Worm (Caenorhabditis elegans) whole organism, mixed stage, embryonic: ENCODE measurements around the gene nspe-8.

Experiments
- M03D4.4 ChIP-seq: sonication (generic microtip); optimal IDR thresholded peaks from 2 replicates; lab custom pipeline; 2017; ENCODE audit warnings: mild to moderate bottlenecking, missing genetic modification characterization, missing compliant biosample characterization
- bed-3 ChIP-seq: fragments of 200-800 bp; sonication (Bioruptor generic); optimal IDR thresholded peaks from 3 replicates; lab custom pipeline; 2018; ENCODE audit warnings: mild to moderate bottlenecking, missing genetic modification characterization, moderate library complexity, missing compliant biosample characterization
- blmp-1 ChIP-seq: fragments of 150-350 bp; optimal IDR thresholded peaks from 2 replicates; lab custom pipeline; 2014; ENCODE audit warnings: missing biosample characterization, missing genetic modification characterization
- ceh-39 ChIP-seq: fragments of 150-350 bp; optimal IDR thresholded peaks from 2 replicates; lab custom pipeline; 2014; ENCODE audit warnings: missing biosample characterization, missing genetic modification characterization
- ceh-43 ChIP-seq: fragments of 200-800 bp; sonication (Bioruptor generic); optimal IDR thresholded peaks from 2 replicates; lab custom pipeline; 2018; ENCODE audit warnings: mild to moderate bottlenecking, missing genetic modification characterization, moderate library complexity, missing compliant biosample characterization
- ceh-83 ChIP-seq: fragments of 200-800 bp; sonication (Bioruptor generic); optimal IDR thresholded peaks from 2 replicates; lab custom pipeline; 2018; ENCODE audit warnings: mild to moderate bottlenecking, missing genetic modification characterization, missing compliant biosample characterization
- ces-1 ChIP-seq: fragments of 150-350 bp; optimal IDR thresholded peaks from 2 replicates; lab custom pipeline; 2014; ENCODE audit warnings: missing biosample characterization, missing genetic modification reagents, missing genetic modification characterization
- cnd-1 ChIP-seq: fragments of 200-800 bp; sonication (Bioruptor generic); optimal IDR thresholded peaks from 2 replicates; lab custom pipeline; 2018; ENCODE audit warnings: mild to moderate bottlenecking, missing genetic modification characterization, missing compliant biosample characterization
- drap-1 ChIP-seq: fragments of 200-800 bp; sonication (Bioruptor generic); optimal IDR thresholded peaks from 3 replicates; lab custom pipeline; 2018; ENCODE audit warnings: mild to moderate bottlenecking, missing genetic modification characterization, missing compliant biosample characterization
- elt-1 ChIP-seq: sonication (generic microtip); optimal IDR thresholded peaks from 2 replicates; lab custom pipeline; 2017; ENCODE audit warnings: missing genetic modification characterization, mild to moderate bottlenecking, missing compliant biosample characterization, antibody characterized with exemption, moderate library complexity, borderline replicate concordance; ENCODE audit not compliant: insufficient read depth
- elt-3 ChIP-seq: fragments of 150-350 bp; optimal IDR thresholded peaks from 2 replicates; lab custom pipeline; 2014; ENCODE audit warnings: missing biosample characterization, missing genetic modification characterization
- flh-1 ChIP-seq: fragments of 200-800 bp; sonication (Bioruptor generic); optimal IDR thresholded peaks from 2 replicates; lab custom pipeline; 2018; ENCODE audit warnings: mild to moderate bottlenecking, missing genetic modification characterization, moderate library complexity, missing compliant biosample characterization
- ham-2 ChIP-seq: fragments of 200-800 bp; sonication (Bioruptor generic); optimal IDR thresholded peaks from 2 replicates; lab custom pipeline; 2018; ENCODE audit warnings: mild to moderate bottlenecking, missing genetic modification characterization, missing compliant biosample characterization
- hlh-1 ChIP-seq: fragments of 150-350 bp; optimal IDR thresholded peaks from 2 replicates; lab custom pipeline; 2014; ENCODE audit warnings: missing biosample characterization, missing genetic modification reagents, missing genetic modification characterization
- lin-13 ChIP-seq: fragments of 150-350 bp; optimal IDR thresholded peaks from 2 replicates; lab custom pipeline; 2014; ENCODE audit warnings: missing biosample characterization, missing genetic modification characterization
- lin-32 ChIP-seq: fragments of 200-800 bp; sonication (Bioruptor generic); optimal IDR thresholded peaks from 2 replicates; lab custom pipeline; 2018; ENCODE audit warnings: mild to moderate bottlenecking, missing genetic modification characterization, missing compliant biosample characterization
- lsy-2 ChIP-seq: fragments of 150-350 bp; optimal IDR thresholded peaks from 2 replicates; lab custom pipeline; 2014; ENCODE audit warnings: missing biosample characterization, missing genetic modification characterization
- mab-5 ChIP-seq: fragments of 150-350 bp; optimal IDR thresholded peaks from 2 replicates; lab custom pipeline; 2014; ENCODE audit warnings: missing biosample characterization, missing genetic modification characterization
- mep-1 ChIP-seq: fragments of 150-350 bp; optimal IDR thresholded peaks from 2 replicates; lab custom pipeline; 2017; ENCODE audit warnings: missing biosample characterization, missing genetic modification reagents, missing genetic modification characterization, inconsistent platforms
- nhr-12 ChIP-seq: fragments of 150-350 bp; optimal IDR thresholded peaks from 2 replicates; lab custom pipeline; 2014; ENCODE audit warnings: missing biosample characterization, missing genetic modification characterization
- nhr-2 ChIP-seq: fragments of 150-350 bp; optimal IDR thresholded peaks from 2 replicates; lab custom pipeline; 2014; ENCODE audit warnings: missing biosample characterization, missing genetic modification characterization
- nhr-237 ChIP-seq: fragments of 150-350 bp; optimal IDR thresholded peaks from 2 replicates; lab custom pipeline; 2014; ENCODE audit warnings: missing biosample characterization, missing genetic modification characterization
- nhr-28 ChIP-seq: fragments of 150-350 bp; optimal IDR thresholded peaks from 2 replicates; lab custom pipeline; 2014; ENCODE audit warnings: missing biosample characterization, missing genetic modification characterization
- nhr-76 ChIP-seq: sonication (generic microtip); optimal IDR thresholded peaks from 2 replicates; lab custom pipeline; 2017; ENCODE audit warnings: missing biosample characterization, missing genetic modification characterization
- pha-4 ChIP-seq: fragments of 150-350 bp; optimal IDR thresholded peaks from 2 replicates; lab custom pipeline; 2018; ENCODE audit warnings: missing biosample characterization, missing genetic modification reagents, missing genetic modification characterization
- sem-2 ChIP-seq: fragments of 200-800 bp; sonication (Bioruptor generic); optimal IDR thresholded peaks from 2 replicates; lab custom pipeline; 2018; ENCODE audit warnings: mild to moderate bottlenecking, missing genetic modification characterization, missing compliant biosample characterization
- snpc-4 ChIP-seq: fragments of 150-350 bp; optimal IDR thresholded peaks from 2 replicates; lab custom pipeline; 2014; ENCODE audit warnings: missing biosample characterization, missing genetic modification characterization
- sptf-1 ChIP-seq: sonication (generic microtip); optimal IDR thresholded peaks from 2 replicates; lab custom pipeline; 2017; ENCODE audit warnings: mild to moderate bottlenecking, missing genetic modification characterization, moderate library complexity, missing compliant biosample characterization
- tbx-8 ChIP-seq: fragments of 200-800 bp; sonication (Bioruptor generic); optimal IDR thresholded peaks from 2 replicates; lab custom pipeline; 2018; ENCODE audit warnings: mild to moderate bottlenecking, missing genetic modification characterization, moderate library complexity, missing compliant biosample characterization
- unc-120 ChIP-seq: sonication (generic microtip); optimal IDR thresholded peaks from 2 replicates; lab custom pipeline; 2017; ENCODE audit warnings: missing genetic modification characterization, missing compliant biosample characterization; ENCODE audit not compliant: poor library complexity, severe bottlenecking
- unc-39 ChIP-seq: fragments of 150-350 bp; optimal IDR thresholded peaks from 2 replicates; lab custom pipeline; 2014; ENCODE audit warnings: missing biosample characterization, missing genetic modification characterization
- unc-62 ChIP-seq: fragments of 150-350 bp; optimal IDR thresholded peaks from 2 replicates; lab custom pipeline; 2014; ENCODE audit warnings: missing biosample characterization, missing genetic modification reagents, missing genetic modification characterization
- zip-8 ChIP-seq: fragments of 150-350 bp; optimal IDR thresholded peaks from 2 replicates; lab custom pipeline; 2014; ENCODE audit warnings: missing biosample characterization, missing genetic modification characterization

nspe-8 gene

DNA sequence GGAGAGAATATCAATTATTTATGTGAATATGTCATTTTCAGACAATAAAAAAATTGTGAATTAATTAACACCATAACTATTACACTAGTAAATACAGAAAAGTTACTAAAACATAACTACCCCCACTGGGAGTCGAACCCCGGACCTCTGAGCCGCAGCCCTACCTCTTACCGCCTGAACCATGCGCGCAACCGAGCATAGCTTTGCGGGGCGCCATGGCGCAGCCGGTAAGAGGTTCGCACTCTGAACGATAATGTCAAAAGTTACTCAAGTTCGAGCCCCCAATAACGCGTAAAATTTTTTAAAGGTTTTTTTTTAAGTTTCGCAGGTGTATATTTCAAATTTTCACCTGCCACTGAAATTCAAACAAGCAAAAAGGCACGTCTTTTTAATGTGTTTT lies 44.3 kb upstream of the nspe-8 start:
- no peak for TF ChIP-seq unc-62
- no peak for TF ChIP-seq nhr-12 (tag; lab: Kevin White, UChicago)
- no peak for TF ChIP-seq sptf-1 (tag; lab: Kevin White, UChicago)
- no peak for TF ChIP-seq nhr-237 (tag; lab: Kevin White, UChicago)
- no peak for TF ChIP-seq elt-1 (tag; lab: Kevin White, UChicago)
- TF ChIP-seq elt-3, result no peak
- TF ChIP-seq cnd-1 (tag; lab: Kevin White, UChicago), result no peak

DNA sequence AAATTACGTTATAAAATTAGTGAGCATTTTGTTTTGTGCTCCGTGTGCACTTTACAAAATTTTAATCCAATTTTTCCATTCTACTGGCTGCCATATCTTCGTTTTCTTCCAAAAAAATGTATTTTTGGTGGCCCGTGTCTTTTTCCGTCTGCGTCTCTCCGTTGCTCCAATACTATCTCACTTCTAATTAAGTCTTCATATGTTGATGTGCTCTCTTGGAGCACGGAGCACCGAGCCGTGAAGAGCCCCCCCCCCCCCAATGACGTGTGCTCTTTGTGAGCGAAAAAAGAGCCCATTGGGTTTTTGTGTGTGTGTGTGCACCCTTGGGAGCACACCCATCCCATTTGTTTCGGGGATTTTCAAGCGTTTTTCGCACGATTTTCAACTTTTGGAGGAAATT lies 43.3 kb upstream of the nspe-8 start:
- TF ChIP-seq sptf-1 (tag; lab: Kevin White, UChicago) (peak; percentile 16), unc-120 (tag; lab: Kevin White, UChicago) (no peak), ces-1 (GFP tag; lab: Kevin White, UChicago) (peak; percentile 69)

DNA sequence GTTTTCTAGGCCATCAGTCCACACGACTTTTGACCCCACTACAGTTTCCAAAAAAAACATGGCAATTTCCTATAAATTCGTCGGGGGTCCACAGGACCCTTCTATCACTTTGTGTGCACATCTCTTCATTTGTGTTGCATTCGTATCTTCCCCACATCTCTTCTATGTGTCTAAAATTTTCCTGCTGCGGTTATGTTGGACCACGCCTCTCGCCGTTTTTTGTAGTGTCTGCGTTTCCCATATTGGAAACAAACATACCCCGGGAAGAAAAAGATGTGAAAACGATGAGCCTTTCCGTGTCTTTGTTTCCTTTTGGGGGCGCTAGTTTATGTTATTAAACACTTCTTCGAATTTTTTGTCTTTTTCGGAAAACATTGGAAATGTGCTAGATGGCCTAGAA lies 40.2 kb upstream of the nspe-8 start:
- no peak for TF ChIP-seq lin-32
- TF ChIP-seq M03D4.4 (tag; lab: Kevin White, UChicago), result no peak
- no peak for TF ChIP-seq mab-5 (tag; lab: Kevin White, UChicago)
- TF ChIP-seq lin-13 (tag; lab: Kevin White, UChicago), result no peak
- TF ChIP-seq blmp-1 (tag; lab: Kevin White, UChicago), result no peak
- no peak for TF ChIP-seq tbx-8 (GFP tag; lab: Kevin White, UChicago)
- TF ChIP-seq nhr-76, result no peak
- TF ChIP-seq lsy-2 (tag; lab: Kevin White, UChicago), result no peak
- no peak for TF ChIP-seq cnd-1 (tag; lab: Kevin White, UChicago)
- TF ChIP-seq ceh-83 (GFP tag; lab: Kevin White, UChicago), result no peak
- no peak for TF ChIP-seq unc-62
- TF ChIP-seq elt-3, result no peak
- TF ChIP-seq elt-1 (tag; lab: Kevin White, UChicago), result no peak
- no peak for TF ChIP-seq sptf-1 (tag; lab: Kevin White, UChicago)
- TF ChIP-seq sem-2 (GFP tag; lab: Kevin White, UChicago), result no peak
- no peak for TF ChIP-seq flh-1 (GFP tag; lab: Kevin White, UChicago)
- no peak for TF ChIP-seq pha-4 (tag; lab: Kevin White, UChicago)
- no peak for TF ChIP-seq snpc-4 (tag; lab: Kevin White, UChicago)
- no peak for TF ChIP-seq ham-2 (GFP tag; lab: Kevin White, UChicago)
- no peak for TF ChIP-seq nhr-2 (tag; lab: Kevin White, UChicago)
- TF ChIP-seq, all 35 proteins: peak for 0

DNA sequence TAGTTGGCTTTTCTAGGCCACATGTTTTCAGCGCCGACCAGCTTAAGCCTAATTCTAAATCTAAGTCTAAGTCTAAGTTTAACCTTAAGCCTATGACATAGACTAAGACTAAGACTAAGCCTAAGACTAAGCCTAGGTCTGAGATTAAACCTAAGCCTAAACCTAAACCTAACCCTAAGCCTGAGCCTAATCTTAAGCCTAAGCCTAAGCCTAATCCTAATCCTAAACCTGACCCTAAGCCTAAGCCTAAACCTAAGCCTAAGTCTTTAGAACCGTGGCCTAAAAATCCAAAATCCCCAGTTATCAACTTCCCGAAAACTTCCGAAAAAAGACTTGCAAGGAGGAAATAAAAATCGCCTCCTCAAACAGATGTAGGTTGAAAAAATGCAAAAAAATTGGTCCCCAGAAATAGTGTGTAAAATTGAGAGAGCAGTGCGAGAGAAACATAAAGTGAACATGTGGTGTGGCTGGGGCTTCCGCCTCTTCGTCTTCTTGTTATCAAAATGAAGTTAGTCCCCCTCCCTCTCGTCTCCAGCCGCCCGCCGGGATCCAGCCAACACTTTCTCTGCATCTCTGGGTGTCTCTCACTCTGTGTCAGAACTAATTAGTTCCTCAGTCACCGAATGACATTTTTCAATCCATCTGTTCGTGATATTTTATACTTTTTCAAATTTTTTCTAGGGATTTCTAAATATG lies 38.1 kb upstream of the nspe-8 start:
- TF ChIP-seq blmp-1 (tag; lab: Kevin White, UChicago) (no peak), elt-3 (no peak), bed-3 (GFP tag; lab: Kevin White, UChicago) (no peak), unc-120 (tag; lab: Kevin White, UChicago) (no peak), ceh-39 (no peak), sptf-1 (tag; lab: Kevin White, UChicago) (no peak), ces-1 (GFP tag; lab: Kevin White, UChicago) (peak; percentile 36), lsy-2 (tag; lab: Kevin White, UChicago) (no peak), unc-39 (tag; lab: Kevin White, UChicago) (no peak), nhr-12 (tag; lab: Kevin White, UChicago) (no peak), ceh-43 (GFP tag; lab: Kevin White, UChicago) (no peak), nhr-237 (tag; lab: Kevin White, UChicago) (no peak), nhr-28 (tag; lab: Kevin White, UChicago) (no peak), hlh-1 (peak; percentile 66), snpc-4 (tag; lab: Kevin White, UChicago) (no peak), zip-8 (tag; lab: Kevin White, UChicago) (no peak), flh-1 (GFP tag; lab: Kevin White, UChicago) (no peak)

DNA sequence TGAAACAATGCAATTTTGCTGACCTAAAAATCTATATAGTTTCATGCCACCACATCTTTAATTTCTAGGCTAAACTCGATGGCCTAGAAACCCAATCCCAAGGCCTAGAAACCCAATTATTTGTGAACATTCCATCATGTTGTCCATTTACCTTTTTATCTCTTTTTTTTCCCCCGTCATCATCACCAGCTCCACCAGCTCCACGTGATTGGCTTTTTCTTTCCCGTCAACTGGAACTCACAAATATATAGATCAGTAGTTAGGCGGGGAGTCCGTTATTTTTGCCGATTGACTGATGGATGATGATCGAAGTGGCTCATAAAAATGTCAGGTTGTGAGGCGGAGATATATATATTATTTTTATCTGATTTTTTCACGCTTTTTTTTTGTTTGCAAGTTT lies 36.7 kb upstream of the nspe-8 start:
- TF ChIP-seq elt-1 (tag; lab: Kevin White, UChicago), result no peak
- no peak for TF ChIP-seq ces-1 (GFP tag; lab: Kevin White, UChicago)
- TF ChIP-seq ceh-43 (GFP tag; lab: Kevin White, UChicago), result no peak
- no peak for TF ChIP-seq nhr-2 (tag; lab: Kevin White, UChicago)
- no peak for TF ChIP-seq pha-4 (tag; lab: Kevin White, UChicago)
- TF ChIP-seq tbx-8 (GFP tag; lab: Kevin White, UChicago), result no peak
- TF ChIP-seq zip-8 (tag; lab: Kevin White, UChicago), result no peak
- TF ChIP-seq lsy-2 (tag; lab: Kevin White, UChicago), result no peak
- TF ChIP-seq drap-1, result no peak
- no peak for TF ChIP-seq snpc-4 (tag; lab: Kevin White, UChicago)
- TF ChIP-seq mep-1 (tag; lab: Kevin White, UChicago), result no peak
- no peak for TF ChIP-seq flh-1 (GFP tag; lab: Kevin White, UChicago)
- TF ChIP-seq sptf-1 (tag; lab: Kevin White, UChicago), result no peak
- no peak for TF ChIP-seq unc-39 (tag; lab: Kevin White, UChicago)
- TF ChIP-seq blmp-1 (tag; lab: Kevin White, UChicago), result no peak
- TF ChIP-seq, all 35 proteins: peak for 0
